Worm (Caenorhabditis elegans): Measurements from ENCODE around the gene Y6D1A.2.

The Y6D1A.2 gene

DNA sequence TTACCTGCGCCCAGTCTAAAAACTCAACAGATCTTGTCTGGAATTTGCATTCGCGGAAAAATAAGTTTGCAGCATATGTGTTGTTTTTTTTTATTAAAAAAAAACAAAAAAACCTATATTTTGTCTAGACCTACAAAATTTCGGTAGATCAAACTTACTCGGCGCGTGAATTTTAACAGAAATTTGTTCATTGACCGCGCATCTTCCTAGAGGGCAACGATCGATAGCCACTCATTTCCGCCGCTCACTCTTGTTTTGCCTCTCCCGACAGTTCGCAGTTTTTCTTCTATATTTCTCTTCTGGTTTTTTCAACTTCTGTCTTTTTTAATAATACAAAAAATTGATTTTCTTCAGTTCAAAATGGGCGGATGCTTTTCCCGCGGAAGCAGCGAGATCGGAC, 9.3 kb downstream of the Y6D1A.2 start, which contains the start of gene F43G6.7:
Gene F43G6.7, plus strand, starts transcription at position 355 of the 400 bp plus-strand sequence.
- TF ChIP-seq ceh-13 (GFP tag; optimal IDR thresholded peaks at IDR 0.05) (no peak), tbx-11 (GFP tag; IDR thresholded peaks at IDR 0.05) (no peak), tra-4 (tag; optimal IDR thresholded peaks at IDR 0.05) (no peak), hmg-4 (GFP tag; optimal IDR thresholded peaks at IDR 0.05) (no peak), ets-7 (tag; optimal IDR thresholded peaks at IDR 0.05) (no peak), ama-1 (optimal IDR thresholded peaks at IDR 0.05) (no peak), F13C5.2 (tag; optimal IDR thresholded peaks at IDR 0.05) (no peak), hnd-1 (tag; optimal IDR thresholded peaks at IDR 0.05) (no peak), B0310.2 (tag; optimal IDR thresholded peaks at IDR 0.05) (no peak), tbx-37 (GFP tag; conservative IDR thresholded peaks at IDR 0.05) (no peak), ceh-36 (tag; optimal IDR thresholded peaks at IDR 0.05) (no peak), sea-1 (GFP tag; conservative IDR thresholded peaks at IDR 0.05) (no peak)

DNA sequence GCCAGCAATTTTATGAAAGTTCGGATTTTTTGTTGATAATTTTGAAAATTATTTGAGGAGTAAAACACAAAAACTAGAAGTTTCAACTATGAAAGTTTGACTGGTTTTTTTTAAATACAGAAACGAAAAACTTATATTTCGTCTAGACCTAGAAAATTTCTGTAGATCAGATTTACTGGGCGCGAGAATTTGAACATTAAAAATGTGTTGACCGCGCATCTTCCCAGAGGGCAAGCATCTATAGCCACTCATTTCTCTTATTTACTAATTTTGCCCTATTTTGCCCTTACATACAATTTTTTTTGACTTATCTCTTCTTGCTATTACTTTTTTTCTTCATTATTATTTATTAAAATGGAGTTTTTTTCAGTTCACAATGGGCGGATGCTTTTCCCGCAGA, 10.7 kb downstream of the Y6D1A.2 start, which contains the start of gene F43G6.10:
Gene F43G6.10, plus strand, starts transcription at position 371 of the 400 bp plus-strand sequence.
- TF ChIP-seq flt-1 (GFP tag; IDR thresholded peaks at IDR 0.05) (no peak), hmbx-1 (tag; optimal IDR thresholded peaks at IDR 0.05) (no peak), sea-1 (GFP tag; conservative IDR thresholded peaks at IDR 0.05) (no peak), aly-1 (tag; optimal IDR thresholded peaks at IDR 0.05) (no peak), B0310.2 (tag; optimal IDR thresholded peaks at IDR 0.05) (no peak), tbx-11 (GFP tag; IDR thresholded peaks at IDR 0.05) (no peak), ceh-36 (tag; optimal IDR thresholded peaks at IDR 0.05) (no peak), hmg-4 (GFP tag; optimal IDR thresholded peaks at IDR 0.05) (no peak), pes-1 (GFP tag; IDR thresholded peaks at IDR 0.05) (no peak), ceh-13 (GFP tag; optimal IDR thresholded peaks at IDR 0.05) (no peak), tbx-37 (GFP tag; conservative IDR thresholded peaks at IDR 0.05) (no peak), hnd-1 (tag; optimal IDR thresholded peaks at IDR 0.05) (no peak), scrt-1 (GFP tag; IDR thresholded peaks at IDR 0.05) (no peak), ets-7 (tag; optimal IDR thresholded peaks at IDR 0.05) (no peak), tra-4 (tag; optimal IDR thresholded peaks at IDR 0.05) (no peak), ama-1 (optimal IDR thresholded peaks at IDR 0.05) (no peak)

DNA sequence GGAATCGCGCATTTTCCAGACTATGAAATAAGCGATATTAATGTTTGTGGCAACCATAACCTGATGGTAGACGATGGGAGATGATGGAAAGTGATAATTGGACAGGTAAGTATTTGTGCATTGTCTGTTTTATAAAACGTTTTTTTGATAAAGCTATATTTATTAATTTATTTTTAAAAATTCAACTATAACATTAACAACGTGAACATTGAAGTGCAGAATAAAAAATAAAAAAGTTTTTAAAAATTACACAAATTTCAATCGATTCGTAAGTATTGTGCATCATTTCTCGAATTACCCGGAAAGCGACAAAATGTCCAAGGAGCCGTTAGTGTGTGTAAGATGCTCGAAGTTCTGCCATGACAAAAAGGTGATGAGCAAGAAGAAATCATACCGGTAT, 13.5 kb downstream of the Y6D1A.2 start, which contains the start of gene jmjd-1.1:
Gene jmjd-1.1, plus strand, starts transcription at position 301 of the 400 bp plus-strand sequence.
- TF ChIP-seq hmg-4 (GFP tag; optimal IDR thresholded peaks at IDR 0.05), result no peak
- TF ChIP-seq B0310.2 (tag; optimal IDR thresholded peaks at IDR 0.05), result no peak
- no peak for TF ChIP-seq tbx-37 (GFP tag; conservative IDR thresholded peaks at IDR 0.05)
- TF ChIP-seq scrt-1 (GFP tag; IDR thresholded peaks at IDR 0.05), result no peak
- TF ChIP-seq ceh-36 (tag; optimal IDR thresholded peaks at IDR 0.05), result no peak
- no peak for TF ChIP-seq sea-1 (GFP tag; conservative IDR thresholded peaks at IDR 0.05)
- no peak for TF ChIP-seq ceh-13 (GFP tag; optimal IDR thresholded peaks at IDR 0.05)
- TF ChIP-seq ama-1 (optimal IDR thresholded peaks at IDR 0.05), result no peak
- TF ChIP-seq F13C5.2 (tag; optimal IDR thresholded peaks at IDR 0.05), result no peak
- no peak for TF ChIP-seq tbx-11 (GFP tag; IDR thresholded peaks at IDR 0.05)
- TF ChIP-seq hmbx-1 (tag; optimal IDR thresholded peaks at IDR 0.05), result no peak
- TF ChIP-seq flt-1 (GFP tag; IDR thresholded peaks at IDR 0.05), result no peak
- TF ChIP-seq tra-4 (tag; optimal IDR thresholded peaks at IDR 0.05), result no peak

DNA sequence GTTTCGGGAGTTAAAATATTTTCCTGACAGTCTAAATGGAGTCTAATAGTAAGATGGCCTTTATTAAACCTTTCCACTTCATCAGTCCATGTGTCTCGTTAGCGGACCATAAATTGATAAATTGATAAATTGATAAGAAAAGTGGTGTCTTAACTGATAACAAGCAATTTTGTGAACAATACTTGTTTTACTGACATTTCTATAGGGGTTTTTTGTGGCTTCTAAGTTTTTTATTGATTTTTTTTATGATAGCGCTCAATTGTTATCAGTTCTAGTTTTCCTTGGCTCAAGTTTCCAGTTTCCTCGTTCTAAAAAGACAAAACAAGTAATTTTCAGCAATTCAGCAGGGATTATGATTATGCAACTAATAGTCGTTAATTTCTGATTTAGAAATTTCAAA, 17.3 kb downstream of the Y6D1A.2 start, which contains the start of gene F43G6.17:
Gene F43G6.17, plus strand, starts transcription at position 301 of the 400 bp plus-strand sequence.
- TF ChIP-seq B0310.2 (tag; optimal IDR thresholded peaks at IDR 0.05), result no peak
- TF ChIP-seq sea-1 (GFP tag; conservative IDR thresholded peaks at IDR 0.05), result no peak
- no peak for TF ChIP-seq ceh-36 (tag; optimal IDR thresholded peaks at IDR 0.05)

DNA sequence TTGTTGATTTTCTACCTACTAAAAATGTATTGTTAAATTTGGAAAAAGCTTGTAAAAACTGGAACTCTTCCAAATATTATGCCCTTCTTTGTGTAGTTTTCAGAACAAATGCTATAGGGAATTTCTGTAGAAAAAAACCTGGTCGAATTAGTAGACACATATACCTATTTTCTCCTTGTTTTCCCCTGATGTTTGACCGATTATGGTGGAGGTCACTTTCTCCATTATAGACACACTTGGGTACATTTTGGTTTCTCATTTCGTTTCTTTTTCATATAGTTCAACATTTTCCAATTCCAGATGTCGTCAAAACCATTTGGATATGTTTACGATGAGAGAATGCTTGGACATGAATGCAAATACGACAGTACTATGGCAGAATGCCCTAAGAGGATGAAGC, 21.0 kb downstream of the Y6D1A.2 start, which contains the start of gene hda-5:
Gene hda-5, plus strand, starts transcription at position 301 of the 400 bp plus-strand sequence.
- no peak for TF ChIP-seq scrt-1 (GFP tag; IDR thresholded peaks at IDR 0.05)

DNA sequence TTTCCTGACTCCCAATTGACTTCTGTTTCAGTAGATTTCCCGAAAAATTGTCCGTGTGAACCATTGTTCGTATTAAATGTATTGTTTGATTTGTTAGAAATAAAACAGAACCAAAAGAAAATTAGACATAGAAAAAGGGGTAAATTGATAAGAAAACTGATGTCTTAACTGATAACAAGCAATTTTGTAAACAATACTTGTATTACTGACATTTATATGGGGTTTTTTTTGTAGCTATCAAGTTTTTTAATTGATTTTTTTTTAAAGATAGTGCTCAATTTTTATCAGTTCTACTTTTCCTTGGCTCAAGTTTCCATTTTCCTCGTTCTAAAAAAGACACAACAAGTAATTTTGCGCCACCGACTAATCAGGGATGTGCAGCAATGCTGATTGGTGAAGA, 22.5 kb downstream of the Y6D1A.2 start:
- no peak for TF ChIP-seq hnd-1 (tag; optimal IDR thresholded peaks at IDR 0.05)
- TF ChIP-seq tra-4 (tag; optimal IDR thresholded peaks at IDR 0.05), result no peak
- TF ChIP-seq flt-1 (GFP tag; IDR thresholded peaks at IDR 0.05), result no peak
- TF ChIP-seq hmbx-1 (tag; optimal IDR thresholded peaks at IDR 0.05), result no peak
- no peak for TF ChIP-seq ceh-13 (GFP tag; optimal IDR thresholded peaks at IDR 0.05)
- no peak for TF ChIP-seq F13C5.2 (tag; optimal IDR thresholded peaks at IDR 0.05)
- no peak for TF ChIP-seq tbx-37 (GFP tag; conservative IDR thresholded peaks at IDR 0.05)
- no peak for TF ChIP-seq sea-1 (GFP tag; conservative IDR thresholded peaks at IDR 0.05)
- no peak for TF ChIP-seq ceh-36 (tag; optimal IDR thresholded peaks at IDR 0.05)
- no peak for TF ChIP-seq B0310.2 (tag; optimal IDR thresholded peaks at IDR 0.05)
- no peak for TF ChIP-seq pes-1 (GFP tag; IDR thresholded peaks at IDR 0.05)
- no peak for TF ChIP-seq tbx-11 (GFP tag; IDR thresholded peaks at IDR 0.05)
- no peak for TF ChIP-seq ama-1 (optimal IDR thresholded peaks at IDR 0.05)

DNA sequence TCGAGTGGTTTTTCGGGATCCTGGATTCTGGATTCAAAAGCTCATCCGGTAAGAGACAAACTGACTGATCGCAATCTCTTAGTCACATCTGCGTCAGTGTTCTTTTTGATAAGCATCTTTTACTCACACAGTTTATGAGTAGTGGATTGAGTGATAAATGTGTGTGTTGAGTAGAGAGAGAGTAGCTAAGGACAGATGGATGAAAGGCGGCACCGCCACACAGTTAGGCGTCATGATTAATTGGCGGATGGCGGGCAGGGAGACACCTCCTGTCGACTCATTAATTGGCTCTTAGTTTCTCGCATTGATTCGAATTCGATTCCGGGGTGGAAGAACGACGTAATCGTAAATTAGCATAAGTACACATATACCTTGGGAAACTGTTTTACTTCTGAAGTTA, 25.3 kb downstream of the Y6D1A.2 start:
- TF ChIP-seq B0310.2 (tag; optimal IDR thresholded peaks at IDR 0.05), result no peak
- TF ChIP-seq tbx-37 (GFP tag; conservative IDR thresholded peaks at IDR 0.05), result no peak
- no peak for TF ChIP-seq tra-4 (tag; optimal IDR thresholded peaks at IDR 0.05)
- no peak for TF ChIP-seq pes-1 (GFP tag; IDR thresholded peaks at IDR 0.05)
- TF ChIP-seq F13C5.2 (tag; optimal IDR thresholded peaks at IDR 0.05), result no peak
- TF ChIP-seq ets-7 (tag; optimal IDR thresholded peaks at IDR 0.05), result no peak
- TF ChIP-seq tbx-11 (GFP tag; IDR thresholded peaks at IDR 0.05), result no peak
- no peak for TF ChIP-seq scrt-1 (GFP tag; IDR thresholded peaks at IDR 0.05)
- TF ChIP-seq hmg-4 (GFP tag; optimal IDR thresholded peaks at IDR 0.05), result no peak
- no peak for TF ChIP-seq flt-1 (GFP tag; IDR thresholded peaks at IDR 0.05)
- no peak for TF ChIP-seq ceh-13 (GFP tag; optimal IDR thresholded peaks at IDR 0.05)
- TF ChIP-seq hmbx-1 (tag; optimal IDR thresholded peaks at IDR 0.05), result no peak
- no peak for TF ChIP-seq sea-1 (GFP tag; conservative IDR thresholded peaks at IDR 0.05)
- TF ChIP-seq hnd-1 (tag; optimal IDR thresholded peaks at IDR 0.05), result no peak
- no peak for TF ChIP-seq ama-1 (optimal IDR thresholded peaks at IDR 0.05)

DNA sequence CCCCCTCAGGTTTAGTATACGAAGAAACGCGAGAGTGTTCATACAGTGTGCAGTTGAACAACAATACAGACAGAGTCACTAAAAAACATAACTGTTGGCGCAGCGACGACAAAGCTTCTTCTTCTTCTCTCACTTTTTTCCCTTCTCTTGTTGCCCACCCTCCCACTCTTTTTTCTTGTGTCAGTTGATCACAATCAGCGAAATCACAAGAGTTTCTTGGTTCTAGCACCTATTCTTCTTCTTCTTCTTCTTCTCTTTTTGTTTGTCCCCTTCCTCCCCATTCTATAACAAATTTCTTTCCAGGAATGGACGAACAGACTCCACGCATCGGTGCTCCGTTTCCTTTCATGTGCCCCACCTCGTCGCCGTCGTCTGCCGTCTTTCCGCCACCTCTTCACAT, 29.3 kb downstream of the Y6D1A.2 start, which contains the start of gene F43G6.4:
Gene F43G6.4, plus strand, starts transcription at position 301 of the 400 bp plus-strand sequence.
- no peak for TF ChIP-seq B0310.2 (tag; optimal IDR thresholded peaks at IDR 0.05)
- TF ChIP-seq tbx-11 (GFP tag; IDR thresholded peaks at IDR 0.05), result no peak
- no peak for TF ChIP-seq tra-4 (tag; optimal IDR thresholded peaks at IDR 0.05)
- no peak for TF ChIP-seq ets-7 (tag; optimal IDR thresholded peaks at IDR 0.05)
- TF ChIP-seq scrt-1 (GFP tag; IDR thresholded peaks at IDR 0.05), result no peak
- no peak for TF ChIP-seq tbx-37 (GFP tag; conservative IDR thresholded peaks at IDR 0.05)
- TF ChIP-seq F13C5.2 (tag; optimal IDR thresholded peaks at IDR 0.05), result no peak
- no peak for TF ChIP-seq hmbx-1 (tag; optimal IDR thresholded peaks at IDR 0.05)
- no peak for TF ChIP-seq pes-1 (GFP tag; IDR thresholded peaks at IDR 0.05)
- TF ChIP-seq hnd-1 (tag; optimal IDR thresholded peaks at IDR 0.05), result no peak
- TF ChIP-seq ama-1 (optimal IDR thresholded peaks at IDR 0.05), result no peak
- no peak for TF ChIP-seq sea-1 (GFP tag; conservative IDR thresholded peaks at IDR 0.05)
